Worm (Caenorhabditis elegans) whole organism, L3 larva: ENCODE measurements around the gene C29F4.3.

Source experiments
- egl-27 ChIP-seq: sonication (generic microtip); optimal IDR thresholded peaks from 4 replicates; lab custom pipeline; 2017; ENCODE audit warnings: missing biosample characterization, missing genetic modification reagents, missing genetic modification characterization
- fkh-10 ChIP-seq: sonication (generic microtip); optimal IDR thresholded peaks from 2 replicates; lab custom pipeline; 2017; ENCODE audit warnings: missing biosample characterization, missing genetic modification reagents, missing genetic modification characterization
- jun-1 ChIP-seq: fragments of 150-350 bp; optimal IDR thresholded peaks from 2 replicates; lab custom pipeline; 2014; ENCODE audit warnings: missing biosample characterization, missing genetic modification reagents, missing genetic modification characterization
- nhr-12 ChIP-seq: fragments of 150-350 bp; optimal IDR thresholded peaks from 2 replicates; lab custom pipeline; 2014; ENCODE audit warnings: missing biosample characterization, missing genetic modification characterization
- nhr-76 ChIP-seq: fragments of 150-350 bp; sonication (generic microtip); optimal IDR thresholded peaks from 5 replicates; lab custom pipeline; 2014; ENCODE audit warnings: missing biosample characterization, missing genetic modification characterization
- snpc-4 ChIP-seq: fragments of 150-350 bp; optimal IDR thresholded peaks from 2 replicates; lab custom pipeline; 2014; ENCODE audit warnings: missing biosample characterization, missing genetic modification characterization
- zag-1 ChIP-seq: fragments of 150-350 bp; optimal IDR thresholded peaks from 2 replicates; lab custom pipeline; 2014; ENCODE audit warnings: missing biosample characterization, missing genetic modification characterization
- ztf-4 ChIP-seq: fragments of 150-350 bp; optimal IDR thresholded peaks from 2 replicates; lab custom pipeline; 2014; ENCODE audit warnings: missing biosample characterization, missing genetic modification characterization

- no peak for TF ChIP-seq zag-1 (tag; lab: Kevin White, UChicago)
- no peak for TF ChIP-seq snpc-4 (tag; lab: Kevin White, UChicago)
- no peak for TF ChIP-seq nhr-12
- no peak for TF ChIP-seq nhr-76 (tag; lab: Kevin White, UChicago)
- TF ChIP-seq fkh-10 (GFP tag; lab: Kevin White, UChicago): no peak
- no peak for TF ChIP-seq jun-1 (tag; lab: Kevin White, UChicago)
- TF ChIP-seq egl-27: no peak
- no peak for TF ChIP-seq ztf-4
These were observed 35.8 kb upstream of the C29F4.3 start, which contains the start of gene gtl-1 for ce11 chrIV:11259485-11259972.
